Fruit fly (Drosophila melanogaster) whole organism, adult: ENCODE results near the gene CG43350.

Experiments
- CG11617 ChIP-seq: fragments of 200-800 bp; sonication (Bioruptor generic); optimal IDR thresholded peaks from 2 replicates; lab custom pipeline; 2017; ENCODE audit warnings: mild to moderate bottlenecking, missing biosample characterization, missing genetic modification reagents, missing genetic modification characterization
- CG12768 ChIP-seq: fragments of 200-800 bp; sonication (Bioruptor generic); optimal IDR thresholded peaks from 2 replicates; lab custom pipeline; 2017; ENCODE audit warnings: missing biosample characterization, missing genetic modification characterization, mild to moderate bottlenecking, moderate library complexity, missing genetic modification reagents
- CG1620 ChIP-seq: fragments of 200-800 bp; sonication (Bioruptor generic); optimal IDR thresholded peaks from 2 replicates; lab custom pipeline; 2016; ENCODE audit warnings: missing biosample characterization, missing genetic modification characterization
- CG33017 ChIP-seq: fragments of 200-800 bp; sonication (Bioruptor generic); optimal IDR thresholded peaks from 2 replicates; lab custom pipeline; 2018; ENCODE audit warnings: missing biosample characterization, mild to moderate bottlenecking, missing genetic modification characterization, moderate library complexity
- CG7045 ChIP-seq: fragments of 200-800 bp; sonication (Bioruptor generic); optimal IDR thresholded peaks from 2 replicates; lab custom pipeline; 2017; ENCODE audit warnings: missing biosample characterization, mild to moderate bottlenecking, missing genetic modification characterization
- CG7101 ChIP-seq: fragments of 200-800 bp; sonication (Bioruptor generic); optimal IDR thresholded peaks from 2 replicates; lab custom pipeline; 2018; ENCODE audit warnings: missing biosample characterization, mild to moderate bottlenecking, missing genetic modification characterization, moderate library complexity
- Clk ChIP-seq: fragments of 200-800 bp; sonication (Bioruptor generic); optimal IDR thresholded peaks from 2 replicates; lab custom pipeline; 2017; ENCODE audit warnings: missing biosample characterization, missing genetic modification characterization
- Crg-1 ChIP-seq: fragments of 200-800 bp; sonication (Bioruptor generic); optimal IDR thresholded peaks from 2 replicates; lab custom pipeline; 2016; ENCODE audit warnings: missing biosample characterization, missing genetic modification characterization
- cnc ChIP-seq, 2 experiments: fragments of >200 bp; optimal IDR thresholded peaks; 2 replicates each; lab custom pipeline; 2017
- kay ChIP-seq: fragments of 200-800 bp; sonication (Bioruptor generic); peaks from one replicate; lab custom pipeline; 2016; ENCODE audit warnings: missing biosample characterization, missing genetic modification characterization, borderline replicate concordance
- pad ChIP-seq: fragments of 200-800 bp; sonication (Bioruptor generic); optimal IDR thresholded peaks from 3 replicates; lab custom pipeline; 2017; ENCODE audit warnings: missing biosample characterization, missing genetic modification characterization, mild to moderate bottlenecking, moderate library complexity, missing genetic modification reagents
- toe ChIP-seq: fragments of 200-800 bp; sonication (Bioruptor generic); optimal IDR thresholded peaks from 2 replicates; lab custom pipeline; 2016; ENCODE audit warnings: missing biosample characterization, missing genetic modification characterization

DNA sequence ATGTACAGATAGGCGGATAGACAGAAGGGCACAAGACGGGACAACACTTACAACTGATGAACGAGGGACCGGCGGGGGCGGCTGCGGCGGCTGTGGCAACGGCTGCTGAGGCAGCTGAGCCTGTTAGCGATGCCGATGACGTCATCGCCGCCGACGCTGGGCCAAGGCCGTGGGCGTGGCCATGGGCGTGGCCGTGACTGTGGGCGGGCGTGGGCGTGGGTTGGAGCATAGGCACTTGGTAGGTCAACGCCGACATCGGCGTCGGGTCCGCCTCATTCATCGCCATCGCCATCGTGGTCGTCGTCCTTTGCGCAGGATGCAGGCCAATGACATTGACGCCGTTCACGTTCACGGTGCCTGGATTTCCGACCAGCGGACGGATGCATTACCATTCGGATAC, 28.4 kb downstream of the CG43350 start:
- TF ChIP-seq CG11617 (GFP tag; lab: Kevin White, UChicago) (no peak), CG1620 (no peak), Clk (GFP tag; lab: Kevin White, UChicago) (no peak), CG12768 (GFP tag; lab: Kevin White, UChicago) (no peak), cnc (optimal IDR thresholded peaks at IDR 0.05; lab: Kevin White, UChicago) (no peak), kay (GFP tag; lab: Kevin White, UChicago) (no peak), CG7045 (GFP tag; lab: Kevin White, UChicago) (no peak), CG33017 (tag; lab: Kevin White, UChicago) (no peak), toe (GFP tag; lab: Kevin White, UChicago) (no peak), CG7101 (no peak), Crg-1 (no peak), pad (GFP tag; lab: Kevin White, UChicago) (no peak)
